Worm (Caenorhabditis elegans): ENCODE measurements around the gene F40G9.14.

- TF ChIP-seq rec-8 (tag; optimal IDR thresholded peaks at IDR 0.05) (no peak), xnd-1 (tag; optimal IDR thresholded peaks at IDR 0.05) (no peak), T07F8.4 (tag; optimal IDR thresholded peaks at IDR 0.05) (no peak)
Measured at ce11 chrIII:191803-192202, 14.2 kb upstream of the F40G9.14 start, which contains the start of gene sec-20.

Data from whole organism, young adult.